Worm (Caenorhabditis elegans) whole organism, L3 larva: ENCODE measurements around the gene F46C5.4.

ENCODE experiments used
- snpc-4 ChIP-seq: fragments of 150-350 bp; optimal IDR thresholded peaks from 2 replicates; lab custom pipeline; 2014; ENCODE audit warnings: missing biosample characterization, missing genetic modification characterization
- tbx-2 ChIP-seq: sonication (generic microtip); optimal IDR thresholded peaks from 2 replicates; lab custom pipeline; 2016; ENCODE audit warnings: mild to moderate bottlenecking, missing genetic modification characterization, missing compliant biosample characterization

- no peak for TF ChIP-seq snpc-4
- TF ChIP-seq tbx-2 = no peak
These were observed 22.2 kb upstream of the F46C5.4 start for ce11 chrII:8813659-8814058.
